Fruit fly (Drosophila melanogaster): ENCODE data around the gene CG8813.
A peak's percentile ranks its signal among the peaks of the same experiment; 100 is the strongest.

The CG8813 gene

DNA sequence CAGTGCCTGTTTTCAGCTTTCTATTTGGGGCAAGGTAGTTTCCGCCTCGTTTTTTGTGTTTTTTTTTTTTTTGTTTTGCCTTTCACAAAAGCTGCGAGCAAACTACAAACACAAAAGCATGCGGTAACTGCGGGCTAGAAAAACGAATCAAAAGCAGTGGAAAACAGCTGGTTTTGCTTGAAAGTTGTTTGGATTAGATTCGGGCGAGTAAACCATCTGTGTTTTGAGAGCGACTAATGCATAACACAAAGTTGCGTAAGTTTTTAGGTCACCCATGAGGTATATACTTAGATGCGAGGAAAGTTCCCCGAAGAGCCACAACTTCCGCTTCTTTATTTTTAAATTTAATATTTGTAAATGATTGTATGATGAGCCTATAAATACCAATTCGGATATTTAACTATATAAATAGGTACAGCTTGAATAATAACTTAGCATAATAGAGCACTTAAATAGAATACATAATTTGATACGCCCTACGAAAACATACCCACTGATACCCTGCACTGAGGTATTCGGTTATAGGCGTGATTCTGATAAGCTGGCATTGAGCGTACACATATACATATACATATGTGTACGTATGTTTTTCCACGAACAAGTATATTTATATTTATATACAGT lies 3.0 kb downstream of the CG8813 start (continued):
- TF ChIP-seq wek (GFP tag; optimal IDR thresholded peaks at IDR 0.05) (no peak), HHEX (GFP tag; optimal IDR thresholded peaks at IDR 0.05) (peak; percentile 40), CG10543 (GFP tag; optimal IDR thresholded peaks at IDR 0.05) (peak; percentile 29), CrebB (tag; optimal IDR thresholded peaks at IDR 0.05) (no peak), CG7556 (GFP tag; optimal IDR thresholded peaks at IDR 0.05) (peak; percentile 46), vnd (GFP tag; IDR thresholded peaks at IDR 0.05; ENCODE audit: partially characterized antibody) (no peak), Six4 (GFP tag; optimal IDR thresholded peaks at IDR 0.05) (no peak), Hr39 (optimal IDR thresholded peaks at IDR 0.05) (no peak), C15 (GFP tag; IDR thresholded peaks at IDR 0.05) (no peak), eyg (GFP tag; optimal IDR thresholded peaks at IDR 0.05) (no peak), Ada2b (GFP tag; IDR thresholded peaks at IDR 0.05) (peak; percentile 31; the same call in 1 of the 2 replicates), trem (tag; optimal IDR thresholded peaks at IDR 0.05) (no peak), cato (GFP tag; optimal IDR thresholded peaks at IDR 0.05; ENCODE audit: borderline replicate concordance) (no peak), Hmr (GFP tag; optimal IDR thresholded peaks at IDR 0.05) (peak; percentile 67), crc (GFP tag; optimal IDR thresholded peaks at IDR 0.05) (no peak), en (GFP tag; optimal IDR thresholded peaks at IDR 0.05) (no peak), ranshi (GFP tag; IDR thresholded peaks at IDR 0.05) (no peak), CG15514 (GFP tag; optimal IDR thresholded peaks at IDR 0.05) (peak; percentile 57), lola (GFP tag; optimal IDR thresholded peaks at IDR 0.05) (no peak), CG18262 (tag; optimal IDR thresholded peaks at IDR 0.05) (peak; percentile 17), stwl (tag; optimal IDR thresholded peaks at IDR 0.05) (no peak), Rfx (GFP tag; IDR thresholded peaks at IDR 0.05) (peak; percentile 62), CG2712 (tag; optimal IDR thresholded peaks at IDR 0.05) (peak; percentile 29), CG12236 (GFP tag; optimal IDR thresholded peaks at IDR 0.05) (no peak), cg (GFP tag; optimal IDR thresholded peaks at IDR 0.05) (peak; percentile 44), dysf (GFP tag; IDR thresholded peaks at IDR 0.05) (peak; percentile 72), NfI (GFP tag; optimal IDR thresholded peaks at IDR 0.05) (peak; percentile 32), Hsf (GFP tag; optimal IDR thresholded peaks at IDR 0.05) (peak; percentile 9), Usf (GFP tag; optimal IDR thresholded peaks at IDR 0.05) (no peak), cas (GFP tag; IDR thresholded peaks at IDR 0.05) (no peak), CG13296 (GFP tag; optimal IDR thresholded peaks at IDR 0.05) (peak; percentile 55), CG17361 (GFP tag; IDR thresholded peaks at IDR 0.05) (peak; percentile 34; the same call in 1 of the 3 replicates), scrt (GFP tag; optimal IDR thresholded peaks at IDR 0.05) (no peak), CG11695 (GFP tag; IDR thresholded peaks at IDR 0.05) (peak; percentile 73), odd (GFP tag; optimal IDR thresholded peaks at IDR 0.05) (peak; percentile 16), psq (GFP tag; optimal IDR thresholded peaks at IDR 0.05) (no peak), Sin3A (optimal IDR thresholded peaks at IDR 0.05) (no peak), CG10959 (GFP tag; IDR thresholded peaks at IDR 0.05) (no peak), CG13424 (tag; optimal IDR thresholded peaks at IDR 0.05) (peak; percentile 45), Awh (GFP tag; IDR thresholded peaks at IDR 0.05) (no peak; the same call in 1 of the 2 replicates), Gug (GFP tag; IDR thresholded peaks at IDR 0.05) (0 out of 4 replicates have a peak, but pooled peaks have one; percentile 5), CG16813 (GFP tag; IDR thresholded peaks at IDR 0.05; ENCODE audit: partially characterized antibody) (no peak), Med (GFP tag) (peak; percentile 80), danr (GFP tag; IDR thresholded peaks at IDR 0.05) (peak; percentile 13; the same call in 1 of the 2 replicates), ase (GFP tag; IDR thresholded peaks at IDR 0.05) (0 out of 3 replicates have a peak, but pooled peaks have one; percentile 17), trh (GFP tag; optimal IDR thresholded peaks at IDR 0.05) (no peak), bbx (GFP tag; IDR thresholded peaks at IDR 0.05; ENCODE audit: partially characterized antibody) (no peak), nmo (GFP tag; optimal IDR thresholded peaks at IDR 0.05) (no peak), zen2 (GFP tag; IDR thresholded peaks at IDR 0.05; ENCODE audit: partially characterized antibody) (no peak), MTF-1 (GFP tag; optimal IDR thresholded peaks at IDR 0.05; ENCODE audit: borderline replicate concordance) (no peak)
